Fruit fly (Drosophila melanogaster): ENCODE results near the gene CG9853.
A peak's percentile ranks its signal among the peaks of the same experiment; 100 is the strongest.

The CG9853 gene

dm6 chr3R:4387490-4387889 is 14.3 kb downstream of the CG9853 start, which contains the start of gene tub (continued):
- no peak for TF ChIP-seq Aef1 (GFP tag; IDR thresholded peaks at IDR 0.05)
- TF ChIP-seq CG10274 (GFP tag; optimal IDR thresholded peaks at IDR 0.05), result no peak
- peak; percentile 16 for TF ChIP-seq Dip3 (GFP tag; optimal IDR thresholded peaks at IDR 0.05)
- TF ChIP-seq CG7786 (GFP tag; optimal IDR thresholded peaks at IDR 0.05), result peak; percentile 23
- peak; percentile 52; the same call in 1 of the 2 replicates for TF ChIP-seq CG13287 (GFP tag; IDR thresholded peaks at IDR 0.05; ENCODE audit: partially characterized antibody)
- TF ChIP-seq CG8089 (GFP tag; optimal IDR thresholded peaks at IDR 0.05), result peak; percentile 1
- peak; percentile 66 for TF ChIP-seq Rfx (GFP tag; IDR thresholded peaks at IDR 0.05)
- no peak for TF ChIP-seq CG2875 (GFP tag; optimal IDR thresholded peaks at IDR 0.05)
- TF ChIP-seq trh (GFP tag; optimal IDR thresholded peaks at IDR 0.05), result no peak
- TF ChIP-seq CG12155 (GFP tag; optimal IDR thresholded peaks at IDR 0.05), result peak; percentile 36
- no peak for TF ChIP-seq E2f1 (GFP tag; IDR thresholded peaks at IDR 0.05)
- TF ChIP-seq CG10543 (GFP tag; optimal IDR thresholded peaks at IDR 0.05), result peak; percentile 22
- TF ChIP-seq rib (GFP tag; IDR thresholded peaks at IDR 0.05), result no peak
- TF ChIP-seq CG7556 (GFP tag; optimal IDR thresholded peaks at IDR 0.05), result peak; percentile 6
- no peak for TF ChIP-seq Rx (GFP tag; IDR thresholded peaks at IDR 0.05)
- TF ChIP-seq CG1792 (GFP tag; optimal IDR thresholded peaks at IDR 0.05), result no peak
- no peak for TF ChIP-seq gsb (GFP tag; IDR thresholded peaks at IDR 0.05)
- TF ChIP-seq HmgZ (tag; optimal IDR thresholded peaks at IDR 0.05), result peak; percentile 76
- no peak for TF ChIP-seq bcd (GFP tag; optimal IDR thresholded peaks at IDR 0.05)
- TF ChIP-seq CG10431 (GFP tag; optimal IDR thresholded peaks at IDR 0.05), result peak; percentile 91
- TF ChIP-seq Dbx (GFP tag; IDR thresholded peaks at IDR 0.05), result peak; percentile 37; the same call in 1 of the 3 replicates
- TF ChIP-seq CG4617 (GFP tag; optimal IDR thresholded peaks at IDR 0.05; ENCODE audit: borderline replicate concordance), result peak; percentile 69
- no peak for TF ChIP-seq pan (optimal IDR thresholded peaks at IDR 0.05)
- TF ChIP-seq pan (GFP tag; optimal IDR thresholded peaks at IDR 0.05 in 1 of 2, IDR thresholded peaks at IDR 0.05 in 1 of 2), result peak in 1 of 2 experiments; percentile 42
- no peak for TF ChIP-seq gce (GFP tag; IDR thresholded peaks at IDR 0.05)
- peak; percentile 27 for TF ChIP-seq Six4 (GFP tag; optimal IDR thresholded peaks at IDR 0.05)
- TF ChIP-seq CG10979 (tag; optimal IDR thresholded peaks at IDR 0.05), result peak; percentile 36
- no peak for TF ChIP-seq hb (GFP tag; IDR thresholded peaks at IDR 0.05; ENCODE audit: partially characterized antibody)
- peak; percentile 32 for TF ChIP-seq Dp (GFP tag; optimal IDR thresholded peaks at IDR 0.05)
- TF ChIP-seq nom (GFP tag; optimal IDR thresholded peaks at IDR 0.05), result peak; percentile 13
- TF ChIP-seq Gsc (GFP tag; IDR thresholded peaks at IDR 0.05), result no peak
- no peak for TF ChIP-seq mirr (GFP tag; optimal IDR thresholded peaks at IDR 0.05)
- no peak for TF ChIP-seq CG12104 (GFP tag; optimal IDR thresholded peaks at IDR 0.05)
- no peak for TF ChIP-seq ERR (GFP tag; optimal IDR thresholded peaks at IDR 0.05)
- no peak for TF ChIP-seq Neu2 (GFP tag; optimal IDR thresholded peaks at IDR 0.05; ENCODE audit: borderline replicate concordance)
- peak; percentile 85 for TF ChIP-seq row (GFP tag; IDR thresholded peaks at IDR 0.05)
- TF ChIP-seq MESR4 (GFP tag; optimal IDR thresholded peaks at IDR 0.05), result peak; percentile 85
- TF ChIP-seq Hr39 (optimal IDR thresholded peaks at IDR 0.05), result no peak
- TF ChIP-seq CG8388 (GFP tag; optimal IDR thresholded peaks at IDR 0.05), result no peak
- peak; percentile 88 for TF ChIP-seq CG30020 (tag; optimal IDR thresholded peaks at IDR 0.05)
- TF ChIP-seq wdn (GFP tag; IDR thresholded peaks at IDR 0.05), result no peak
- TF ChIP-seq bsh (GFP tag; optimal IDR thresholded peaks at IDR 0.05), result peak in 1 of 2 experiments; percentile 26
- no peak for TF ChIP-seq CG31365 (tag; optimal IDR thresholded peaks at IDR 0.05)
- TF ChIP-seq CG5245 (GFP tag; optimal IDR thresholded peaks at IDR 0.05), result peak; percentile 30
- TF ChIP-seq CG11723 (GFP tag; optimal IDR thresholded peaks at IDR 0.05), result no peak
- peak; percentile 16 for TF ChIP-seq Fer1 (GFP tag; optimal IDR thresholded peaks at IDR 0.05)
- TF ChIP-seq CG12391 (tag; optimal IDR thresholded peaks at IDR 0.05), result peak; percentile 58
- TF ChIP-seq Usf (GFP tag; optimal IDR thresholded peaks at IDR 0.05), result no peak
- peak; percentile 40 for TF ChIP-seq Mad (GFP tag; optimal IDR thresholded peaks at IDR 0.05)
- peak; percentile 29 for TF ChIP-seq Meics (GFP tag; optimal IDR thresholded peaks at IDR 0.05)
- TF ChIP-seq CG34224 (GFP tag; IDR thresholded peaks at IDR 0.05; ENCODE audit: partially characterized antibody), result 0 out of 3 replicates have a peak, but pooled peaks have one; percentile 30

Data from whole organism, embryonic.